Fruit fly (Drosophila melanogaster) whole organism, prepupa: Measurements from ENCODE around the gene H.
A peak's percentile ranks its signal among the peaks of the same experiment; 100 is the strongest.

Source experiments
- Blimp-1 ChIP-seq: fragments of 200-800 bp; sonication (Bioruptor generic); optimal IDR thresholded peaks from 3 replicates; lab custom pipeline; 2017; ENCODE audit warnings: missing biosample characterization, missing genetic modification characterization, mild to moderate bottlenecking, moderate library complexity, missing genetic modification reagents
- CG10631 ChIP-seq: fragments of 200-800 bp; sonication (Bioruptor generic); optimal IDR thresholded peaks from 2 replicates; lab custom pipeline; 2016; ENCODE audit warnings: missing biosample characterization, missing genetic modification characterization
- CG10669 ChIP-seq: fragments of 200-800 bp; sonication (Bioruptor generic); optimal IDR thresholded peaks from 3 replicates; lab custom pipeline; 2018; ENCODE audit warnings: missing biosample characterization, mild to moderate bottlenecking, missing genetic modification characterization, moderate library complexity
- CG11294 ChIP-seq: fragments of 200-800 bp; sonication (Bioruptor generic); IDR thresholded peaks from 2 replicates; pipeline ENCODE4 v1.3.6; 2022; ENCODE audit warnings: missing biosample characterization, missing genetic modification characterization
- CG11762 ChIP-seq: fragments of 200-800 bp; sonication (Bioruptor generic); optimal IDR thresholded peaks from 3 replicates; lab custom pipeline; 2016; ENCODE audit warnings: missing biosample characterization, missing genetic modification characterization; ENCODE audit not compliant: insufficient read depth
- CG15336 ChIP-seq: fragments of 200-800 bp; sonication (Bioruptor generic); IDR thresholded peaks from 2 replicates; pipeline ENCODE4 v1.3.6; 2022; ENCODE audit warnings: missing biosample characterization, missing genetic modification characterization
- CG1621 ChIP-seq: fragments of 200-800 bp; sonication (Bioruptor generic); optimal IDR thresholded peaks from 3 replicates; lab custom pipeline; 2018; ENCODE audit warnings: missing biosample characterization, mild to moderate bottlenecking, missing genetic modification characterization
- CG3032 ChIP-seq: fragments of 200-800 bp; optimal IDR thresholded peaks from 2 replicates; lab custom pipeline; 2019; ENCODE audit warnings: missing biosample characterization, mild to moderate bottlenecking, missing genetic modification characterization, moderate library complexity
- CG31627 ChIP-seq: fragments of 200-800 bp; sonication (Bioruptor generic); optimal IDR thresholded peaks from 3 replicates; lab custom pipeline; 2016; ENCODE audit warnings: missing biosample characterization, missing genetic modification characterization
- CG32006 ChIP-seq: fragments of 200-800 bp; sonication (Bioruptor generic); optimal IDR thresholded peaks from 3 replicates; lab custom pipeline; 2017; ENCODE audit warnings: missing biosample characterization, mild to moderate bottlenecking, missing genetic modification characterization
- CG34406 ChIP-seq: fragments of 200-800 bp; sonication (Bioruptor generic); optimal IDR thresholded peaks from 3 replicates; lab custom pipeline; 2016; ENCODE audit warnings: missing biosample characterization, missing genetic modification characterization
- CG3919 ChIP-seq: fragments of 200-800 bp; sonication (Bioruptor generic); optimal IDR thresholded peaks from 3 replicates; lab custom pipeline; 2016; ENCODE audit warnings: missing biosample characterization, missing genetic modification characterization
- CG4318 ChIP-seq: fragments of 200-800 bp; sonication (Bioruptor generic); optimal IDR thresholded peaks from 3 replicates; lab custom pipeline; 2017; ENCODE audit warnings: missing biosample characterization, mild to moderate bottlenecking, missing genetic modification characterization
- CG6163 ChIP-seq: fragments of 200-800 bp; sonication (Bioruptor generic); IDR thresholded peaks from 3 replicates; pipeline ENCODE4 v1.3.6; 2022; ENCODE audit warnings: missing biosample characterization, missing genetic modification characterization
- CG6276 ChIP-seq: fragments of 200-800 bp; sonication (Bioruptor generic); optimal IDR thresholded peaks from 2 replicates; lab custom pipeline; 2017; ENCODE audit warnings: missing biosample characterization, mild to moderate bottlenecking, missing genetic modification characterization
- CG6792 ChIP-seq: fragments of 200-800 bp; sonication (Bioruptor generic); optimal IDR thresholded peaks from 3 replicates; lab custom pipeline; 2016; ENCODE audit warnings: missing biosample characterization, missing genetic modification characterization
- CG6808 ChIP-seq: fragments of 200-800 bp; sonication (Bioruptor generic); optimal IDR thresholded peaks from 3 replicates; lab custom pipeline; 2017; ENCODE audit warnings: missing biosample characterization, missing genetic modification characterization, mild to moderate bottlenecking, moderate library complexity, missing genetic modification reagents
- CG6854 ChIP-seq: fragments of 200-800 bp; sonication (Bioruptor generic); optimal IDR thresholded peaks from 2 replicates; lab custom pipeline; 2017; ENCODE audit warnings: missing biosample characterization, mild to moderate bottlenecking, missing genetic modification characterization
- CG7368 ChIP-seq: fragments of 200-800 bp; sonication (Bioruptor generic); optimal IDR thresholded peaks from 3 replicates; lab custom pipeline; 2016; ENCODE audit warnings: missing biosample characterization, missing genetic modification characterization
- CG8319 ChIP-seq: fragments of 200-800 bp; sonication (Bioruptor generic); optimal IDR thresholded peaks from 3 replicates; lab custom pipeline; 2016; ENCODE audit warnings: missing biosample characterization, missing genetic modification characterization
- CG8632 ChIP-seq: fragments of 200-800 bp; sonication (Bioruptor generic); optimal IDR thresholded peaks from 3 replicates; lab custom pipeline; 2016; ENCODE audit warnings: missing biosample characterization, missing genetic modification characterization
- CG9139 ChIP-seq: fragments of 200-800 bp; sonication (Bioruptor generic); optimal IDR thresholded peaks from 3 replicates; lab custom pipeline; 2017; ENCODE audit warnings: missing biosample characterization, mild to moderate bottlenecking, missing genetic modification characterization
- Eip78C ChIP-seq: fragments of 200-800 bp; sonication (Bioruptor generic); peaks from one replicate; lab custom pipeline; 2016; ENCODE audit warnings: missing biosample characterization, missing genetic modification characterization
- Eip93F ChIP-seq: fragments of 200-800 bp; sonication (Bioruptor generic); optimal IDR thresholded peaks from 2 replicates; lab custom pipeline; 2016; ENCODE audit warnings: missing biosample characterization, mild to moderate bottlenecking, missing genetic modification characterization
- Ets21C ChIP-seq: fragments of 200-800 bp; sonication (Bioruptor generic); optimal IDR thresholded peaks from 3 replicates; lab custom pipeline; 2016; ENCODE audit warnings: missing biosample characterization, missing genetic modification characterization
- Ets96B ChIP-seq: fragments of 200-800 bp; optimal IDR thresholded peaks from 2 replicates; lab custom pipeline; 2019; ENCODE audit warnings: missing biosample characterization, mild to moderate bottlenecking, missing genetic modification characterization, moderate library complexity
- Gug ChIP-seq: fragments of 200-800 bp; sonication (Bioruptor generic); IDR thresholded peaks from 2 replicates; pipeline ENCODE4 v1.3.6; 2022; ENCODE audit warnings: missing biosample characterization, missing genetic modification characterization
- Hr39 ChIP-seq: fragments of 200-800 bp; sonication (Bioruptor generic); optimal IDR thresholded peaks from 2 replicates; lab custom pipeline; 2016; ENCODE audit warnings: missing biosample characterization, missing genetic modification characterization
- Hr4 ChIP-seq: fragments of 200-800 bp; sonication (Bioruptor generic); optimal IDR thresholded peaks from 3 replicates; lab custom pipeline; 2016; ENCODE audit warnings: missing biosample characterization, missing genetic modification characterization
- Lpt ChIP-seq: fragments of 200-800 bp; sonication (Bioruptor generic); optimal IDR thresholded peaks from 3 replicates; lab custom pipeline; 2016; ENCODE audit warnings: missing biosample characterization, missing genetic modification characterization
- Smox ChIP-seq: fragments of 200-800 bp; sonication (Bioruptor generic); optimal IDR thresholded peaks from 3 replicates; lab custom pipeline; 2016; ENCODE audit warnings: missing biosample characterization, missing genetic modification characterization
- Sox102F ChIP-seq: fragments of 200-800 bp; sonication (Bioruptor generic); optimal IDR thresholded peaks from 2 replicates; lab custom pipeline; 2016; ENCODE audit warnings: missing biosample characterization, mild to moderate bottlenecking, missing genetic modification characterization
- Sox14 ChIP-seq: fragments of 200-800 bp; sonication (Bioruptor generic); optimal IDR thresholded peaks from 3 replicates; lab custom pipeline; 2016; ENCODE audit warnings: missing biosample characterization, missing genetic modification characterization
- Sox15 ChIP-seq: fragments of 200-800 bp; sonication (Bioruptor generic); optimal IDR thresholded peaks from 3 replicates; lab custom pipeline; 2016; ENCODE audit warnings: missing biosample characterization, missing genetic modification characterization
- dac ChIP-seq: fragments of 200-800 bp; sonication (Bioruptor generic); optimal IDR thresholded peaks from 2 replicates; lab custom pipeline; 2017; ENCODE audit warnings: missing biosample characterization, mild to moderate bottlenecking, missing genetic modification characterization
- dsx ChIP-seq: fragments of 200-800 bp; optimal IDR thresholded peaks from 3 replicates; lab custom pipeline; 2019; ENCODE audit warnings: missing biosample characterization, mild to moderate bottlenecking, missing genetic modification characterization, moderate library complexity; ENCODE audit not compliant: poor library complexity, severe bottlenecking
- eg ChIP-seq: fragments of 200-800 bp; sonication (Bioruptor generic); IDR thresholded peaks from 3 replicates; pipeline ENCODE4 v1.3.6; 2022; ENCODE audit warnings: missing biosample characterization, missing genetic modification characterization
- esn ChIP-seq: fragments of 200-800 bp; sonication (Bioruptor generic); optimal IDR thresholded peaks from 2 replicates; lab custom pipeline; 2016; ENCODE audit warnings: missing biosample characterization, mild to moderate bottlenecking, missing genetic modification characterization, moderate library complexity
- fd85E ChIP-seq: fragments of 200-800 bp; sonication (Bioruptor generic); optimal IDR thresholded peaks from 3 replicates; lab custom pipeline; 2016; ENCODE audit warnings: missing biosample characterization, missing genetic modification characterization
- fkh ChIP-seq: fragments of 200-800 bp; sonication (Bioruptor generic); optimal IDR thresholded peaks from 3 replicates; lab custom pipeline; 2017; ENCODE audit warnings: missing biosample characterization, mild to moderate bottlenecking, missing genetic modification characterization, moderate library complexity
- lz ChIP-seq: fragments of 200-800 bp; sonication (Bioruptor generic); optimal IDR thresholded peaks from 3 replicates; lab custom pipeline; 2016; ENCODE audit warnings: missing biosample characterization, missing genetic modification characterization
- net ChIP-seq: fragments of 200-800 bp; sonication (Bioruptor generic); optimal IDR thresholded peaks from 3 replicates; lab custom pipeline; 2016; ENCODE audit warnings: missing biosample characterization, missing genetic modification characterization
- pdm3 ChIP-seq: fragments of 200-800 bp; sonication (Bioruptor generic); optimal IDR thresholded peaks from 3 replicates; lab custom pipeline; 2016; ENCODE audit warnings: missing biosample characterization, missing genetic modification characterization
- salr ChIP-seq, 2 experiments: fragments of 200-800 bp; sonication (Bioruptor generic); optimal IDR thresholded peaks; 3 replicates each; lab custom pipeline; 2016 to 2018; ENCODE audit warnings: missing biosample characterization in 2 of 2, missing genetic modification characterization in 2 of 2, mild to moderate bottlenecking in 1 of 2
- spab ChIP-seq: fragments of 200-800 bp; sonication (Bioruptor generic); optimal IDR thresholded peaks from 2 replicates; lab custom pipeline; 2017; ENCODE audit warnings: missing biosample characterization, mild to moderate bottlenecking, missing genetic modification characterization, missing genetic modification reagents
- ss ChIP-seq, 2 experiments: fragments of 200-800 bp; sonication (Bioruptor generic); optimal IDR thresholded peaks; 2 replicates in 1 of 2; 3 replicates in 1 of 2; lab custom pipeline; 2017 to 2018; ENCODE audit warnings: mild to moderate bottlenecking in 2 of 2, missing biosample characterization in 2 of 2, missing genetic modification characterization in 2 of 2, moderate library complexity in 1 of 2
- svp ChIP-seq: fragments of 200-800 bp; sonication (Bioruptor generic); peaks from one replicate; lab custom pipeline; 2016; ENCODE audit warnings: missing biosample characterization, missing genetic modification characterization

H gene

DNA sequence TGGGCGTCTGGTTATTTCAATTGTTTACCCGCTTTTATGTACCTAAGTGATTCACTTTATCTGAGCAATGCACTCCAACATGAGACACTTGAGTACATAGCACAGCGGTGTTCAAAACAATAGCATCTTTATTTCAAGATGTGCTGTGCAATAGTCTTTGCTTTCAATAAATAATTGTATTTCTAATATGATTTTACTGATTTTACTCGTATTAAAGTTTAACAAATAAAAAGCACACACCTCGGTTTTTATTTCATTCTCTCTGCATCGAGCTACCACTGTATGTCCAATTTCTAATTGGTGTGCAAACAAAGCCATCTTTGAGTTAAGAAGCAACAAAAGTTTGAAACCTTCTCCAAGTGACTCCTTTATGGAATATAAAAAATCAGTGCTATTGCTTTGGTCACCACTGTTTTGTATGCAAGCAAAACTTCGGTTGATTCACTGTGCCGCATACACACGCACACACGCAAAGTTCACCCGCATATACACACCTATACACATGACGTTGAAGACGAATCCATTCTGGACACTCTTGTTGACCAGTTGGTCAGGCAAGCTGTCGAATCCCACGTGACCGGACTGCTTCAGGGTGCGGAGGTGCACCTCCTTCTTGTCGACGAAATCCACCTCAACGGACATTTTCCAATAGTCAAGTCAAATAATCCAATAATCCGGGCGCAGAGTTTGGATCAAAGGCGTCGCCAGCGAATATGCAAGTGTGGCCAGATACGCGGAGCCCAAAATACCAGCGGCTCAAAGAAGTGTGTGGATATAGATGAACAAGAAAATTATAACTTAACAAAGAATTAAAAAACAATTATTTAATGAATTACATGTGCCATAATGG is 33.9 kb upstream of the H start, which contains the start of gene Septin2 (continued):
- TF ChIP-seq CG1621 (peak; percentile 77), salr (GFP tag; optimal IDR thresholded peaks at IDR 0.05; lab: Kevin White, UChicago) (peak; percentile 52 to 91), CG8319 (GFP tag; lab: Kevin White, UChicago) (peak; percentile 92), fkh (GFP tag; lab: Kevin White, UChicago) (peak; percentile 91), CG15336 (GFP tag; lab: Robert Waterston, UW) (peak; percentile 94), Sox102F (GFP tag; lab: Kevin White, UChicago) (peak; percentile 94), svp (peak; percentile 97), Lpt (GFP tag; lab: Kevin White, UChicago) (peak; percentile 87), fd85E (GFP tag; lab: Kevin White, UChicago) (peak; percentile 80), pdm3 (peak; percentile 93)

DNA sequence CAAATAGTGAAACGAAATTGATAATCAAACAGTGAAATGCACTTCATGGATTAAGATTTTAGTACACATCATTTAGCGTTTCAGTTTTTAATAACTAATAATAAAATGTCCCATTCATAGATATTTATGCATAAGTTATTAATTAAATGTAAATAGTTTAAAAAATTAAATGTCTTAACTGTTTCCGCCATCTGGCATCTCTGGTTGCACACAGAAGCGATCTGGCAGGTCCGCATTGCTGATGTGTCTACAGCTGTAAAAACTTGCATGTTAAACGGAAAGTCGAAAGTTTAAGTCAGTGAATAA is 33.3 kb upstream of the H start, which contains the start of gene Srp72:
Gene Srp72 (plus strand): TSS at position 232 of the 306 bp plus-strand sequence.
- TF ChIP-seq dac (GFP tag; lab: Kevin White, UChicago), result no peak
- TF ChIP-seq CG6854 (GFP tag; lab: Kevin White, UChicago), result no peak
- peak; percentile 55 for TF ChIP-seq pdm3
- TF ChIP-seq Sox14 (GFP tag; lab: Kevin White, UChicago), result peak; percentile 26
- peak; percentile 6 for TF ChIP-seq CG6792
- no peak for TF ChIP-seq Ets96B (tag; lab: Kevin White, UChicago)
- TF ChIP-seq CG10631, result peak; percentile 48
- TF ChIP-seq CG34406 (GFP tag; lab: Kevin White, UChicago), result peak; percentile 44
- peak; percentile 36; the same call in 1 of the 2 replicates for TF ChIP-seq Gug
- peak; percentile 60 for TF ChIP-seq esn (GFP tag; lab: Kevin White, UChicago)
- peak; percentile 77 for TF ChIP-seq Eip78C
- no peak for TF ChIP-seq spab
- TF ChIP-seq lz, result peak; percentile 55
- peak; percentile 54 for TF ChIP-seq CG8319 (GFP tag; lab: Kevin White, UChicago)
- TF ChIP-seq Hr4, result peak; percentile 59
- TF ChIP-seq ss (GFP tag; optimal IDR thresholded peaks at IDR 0.05; lab: Kevin White, UChicago), result peak in 1 of 2 experiments; percentile 15
- peak; percentile 53 for TF ChIP-seq Smox (GFP tag; lab: Kevin White, UChicago)
- TF ChIP-seq CG7368 (GFP tag; lab: Kevin White, UChicago), result peak; percentile 35
- peak; percentile 45 for TF ChIP-seq Hr39 (GFP tag; lab: Kevin White, UChicago)
- no peak for TF ChIP-seq CG9139
- TF ChIP-seq CG6163 (GFP tag; lab: Robert Waterston, UW), result no peak
- peak; percentile 8; the same call in 1 of the 2 replicates for TF ChIP-seq CG11294 (GFP tag; lab: Robert Waterston, UW)
- TF ChIP-seq Ets21C, result peak; percentile 0
- peak; percentile 34 for TF ChIP-seq CG32006 (GFP tag; lab: Kevin White, UChicago)
- TF ChIP-seq CG4318 (GFP tag; lab: Kevin White, UChicago), result no peak
- peak; percentile 41 for TF ChIP-seq CG10669 (GFP tag; lab: Kevin White, UChicago)
- no peak for TF ChIP-seq Blimp-1 (GFP tag; lab: Kevin White, UChicago)
- TF ChIP-seq CG6808, result peak; percentile 41
- TF ChIP-seq CG3919, result peak; percentile 52
- peak; percentile 30 for TF ChIP-seq Eip93F
- peak; percentile 40 for TF ChIP-seq Sox15 (GFP tag; lab: Kevin White, UChicago)
- no peak for TF ChIP-seq net (GFP tag; lab: Kevin White, UChicago)
- peak; percentile 28 for TF ChIP-seq CG3032 (tag; lab: Kevin White, UChicago)
- no peak for TF ChIP-seq dsx (GFP tag; lab: Kevin White, UChicago)
- TF ChIP-seq fkh (GFP tag; lab: Kevin White, UChicago), result peak; percentile 13
- TF ChIP-seq CG15336 (GFP tag; lab: Robert Waterston, UW), result peak; percentile 34; the same call in 1 of the 2 replicates
- no peak for TF ChIP-seq CG6276 (GFP tag; lab: Kevin White, UChicago)
- peak; percentile 29 for TF ChIP-seq CG8632
- TF ChIP-seq CG11762 (GFP tag; lab: Kevin White, UChicago), result no peak
- peak; percentile 43 for TF ChIP-seq CG31627 (GFP tag; lab: Kevin White, UChicago)
- TF ChIP-seq salr (GFP tag; optimal IDR thresholded peaks at IDR 0.05; lab: Kevin White, UChicago), result no peak
- TF ChIP-seq eg (GFP tag; lab: Robert Waterston, UW), result peak; percentile 49; the same call in 1 of the 3 replicates
